Worm (Caenorhabditis elegans): ENCODE data around the gene srz-32.

DNA sequence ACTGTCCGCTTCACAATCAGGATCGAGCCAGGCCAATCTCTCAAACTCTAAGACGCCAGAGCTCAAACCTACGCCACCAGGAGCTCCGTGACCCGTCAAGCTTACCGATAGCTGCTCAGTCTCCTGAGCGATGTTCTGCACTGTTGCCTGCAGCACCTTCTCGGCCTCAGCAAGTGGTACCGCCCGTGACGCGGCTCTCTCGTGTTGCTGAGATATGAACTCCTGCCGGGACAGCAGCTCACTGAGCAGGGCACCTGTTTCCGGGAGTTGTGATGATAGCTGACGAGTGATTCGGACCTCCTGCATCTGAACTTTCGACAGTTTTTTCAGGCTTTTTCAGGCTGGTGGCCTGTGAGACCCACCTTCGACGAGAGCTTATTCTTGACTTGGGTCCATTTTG is 38.0 kb upstream of the srz-32 start:
- no peak for TF ChIP-seq aly-1 (tag; optimal IDR thresholded peaks at IDR 0.05)
- TF ChIP-seq ama-1 (optimal IDR thresholded peaks at IDR 0.05): no peak
